Worm (Caenorhabditis elegans) whole organism, late embryonic: ENCODE data around the gene Y40H7A.4.

ENCODE experiments used
- K02D7.2 ChIP-seq: sonication (generic microtip); optimal IDR thresholded peaks from 2 replicates; lab custom pipeline; 2017; ENCODE audit warnings: mild to moderate bottlenecking, missing genetic modification characterization, missing compliant biosample characterization
- Y22D7AL.16 ChIP-seq: sonication (generic microtip); optimal IDR thresholded peaks from 2 replicates; lab custom pipeline; 2016; ENCODE audit warnings: missing genetic modification characterization, missing compliant biosample characterization
- ceh-14 ChIP-seq: sonication (generic microtip); optimal IDR thresholded peaks from 2 replicates; lab custom pipeline; 2016; ENCODE audit warnings: missing genotype, missing genetic modification characterization, missing compliant biosample characterization
- ceh-2 ChIP-seq: sonication (generic microtip); optimal IDR thresholded peaks from 2 replicates; lab custom pipeline; 2016; ENCODE audit warnings: missing genotype, missing genetic modification characterization, missing compliant biosample characterization
- ceh-30 ChIP-seq: fragments of 150-350 bp; optimal IDR thresholded peaks from 2 replicates; lab custom pipeline; 2014; ENCODE audit warnings: missing biosample characterization, missing genetic modification characterization
- ceh-31 ChIP-seq: sonication (generic microtip); optimal IDR thresholded peaks from 2 replicates; lab custom pipeline; 2016; ENCODE audit warnings: missing genetic modification characterization, missing compliant biosample characterization
- ceh-34 ChIP-seq: sonication (generic microtip); optimal IDR thresholded peaks from 2 replicates; lab custom pipeline; 2016; ENCODE audit warnings: mild to moderate bottlenecking, missing genetic modification characterization, missing compliant biosample characterization
- ceh-45 ChIP-seq: fragments of 200-800 bp; sonication (Bioruptor generic); IDR thresholded peaks from 2 replicates; pipeline ENCODE4 v1.3.6; 2022; ENCODE audit warnings: missing genetic modification reagents, missing genetic modification characterization, missing compliant biosample characterization
- dmd-4 ChIP-seq: sonication (generic microtip); optimal IDR thresholded peaks from 2 replicates; lab custom pipeline; 2016; ENCODE audit warnings: borderline replicate concordance, missing genetic modification characterization, missing compliant biosample characterization
- dve-1 ChIP-seq: sonication (generic microtip); optimal IDR thresholded peaks from 2 replicates; lab custom pipeline; 2017; ENCODE audit warnings: antibody characterized with exemption, mild to moderate bottlenecking, missing genetic modification characterization, missing compliant biosample characterization
- elt-2 ChIP-seq: sonication (generic microtip); optimal IDR thresholded peaks from 2 replicates; lab custom pipeline; 2016; ENCODE audit warnings: missing genetic modification reagents, missing genetic modification characterization, missing compliant biosample characterization
- ets-4 ChIP-seq: sonication (generic microtip); optimal IDR thresholded peaks from 2 replicates; lab custom pipeline; 2016; ENCODE audit warnings: missing genetic modification characterization, missing compliant biosample characterization
- fax-1 ChIP-seq: sonication (generic microtip); optimal IDR thresholded peaks from 2 replicates; lab custom pipeline; 2016; ENCODE audit warnings: missing genotype, missing genetic modification characterization, missing compliant biosample characterization
- gmeb-2 ChIP-seq: sonication (generic microtip); optimal IDR thresholded peaks from 2 replicates; lab custom pipeline; 2016; ENCODE audit warnings: missing genetic modification characterization, inconsistent platforms, missing compliant biosample characterization
- hlh-15 ChIP-seq: sonication (generic microtip); optimal IDR thresholded peaks from 2 replicates; lab custom pipeline; 2016; ENCODE audit warnings: missing genetic modification characterization, missing compliant biosample characterization
- hlh-30 ChIP-seq: sonication (generic microtip); optimal IDR thresholded peaks from 2 replicates; lab custom pipeline; 2017; ENCODE audit warnings: antibody characterized with exemption, missing genetic modification characterization, missing compliant biosample characterization; ENCODE audit not compliant: insufficient read depth
- lim-6 ChIP-seq: sonication (generic microtip); optimal IDR thresholded peaks from 2 replicates; lab custom pipeline; 2016; ENCODE audit warnings: missing genetic modification characterization, missing compliant biosample characterization
- lin-11 ChIP-seq: fragments of 200-800 bp; sonication (Bioruptor generic); optimal IDR thresholded peaks from 2 replicates; lab custom pipeline; 2018; ENCODE audit warnings: mild to moderate bottlenecking, missing genetic modification characterization, missing compliant biosample characterization
- madf-2 ChIP-seq: sonication (generic microtip); optimal IDR thresholded peaks from 2 replicates; lab custom pipeline; 2017; ENCODE audit warnings: missing genetic modification characterization, missing compliant biosample characterization
- mec-3 ChIP-seq: sonication (generic microtip); optimal IDR thresholded peaks from 2 replicates; lab custom pipeline; 2016; ENCODE audit warnings: borderline replicate concordance, missing genetic modification characterization, missing compliant biosample characterization
- nhr-11 ChIP-seq: fragments of 150-350 bp; optimal IDR thresholded peaks from 2 replicates; lab custom pipeline; 2014; ENCODE audit warnings: missing biosample characterization, missing genetic modification characterization
- odd-2 ChIP-seq: sonication (generic microtip); optimal IDR thresholded peaks from 2 replicates; lab custom pipeline; 2017; ENCODE audit warnings: antibody characterized with exemption, mild to moderate bottlenecking, missing genetic modification characterization, missing compliant biosample characterization
- pag-3 ChIP-seq: sonication (generic microtip); optimal IDR thresholded peaks from 2 replicates; lab custom pipeline; 2016; ENCODE audit warnings: missing compliant biosample characterization, missing genetic modification characterization, borderline replicate concordance
- pax-1 ChIP-seq: fragments of 150-350 bp; optimal IDR thresholded peaks from 2 replicates; lab custom pipeline; 2014; ENCODE audit warnings: missing biosample characterization, missing genetic modification characterization
- pha-4 ChIP-seq: fragments of 150-350 bp; optimal IDR thresholded peaks from 2 replicates; lab custom pipeline; 2018; ENCODE audit warnings: missing biosample characterization, missing genetic modification reagents, missing genetic modification characterization
- pqm-1 ChIP-seq: sonication (generic microtip); optimal IDR thresholded peaks from 2 replicates; lab custom pipeline; 2016; ENCODE audit warnings: missing genetic modification characterization, missing compliant biosample characterization
- rnt-1 ChIP-seq: sonication (generic microtip); optimal IDR thresholded peaks from 2 replicates; lab custom pipeline; 2016; ENCODE audit warnings: missing genetic modification characterization, missing compliant biosample characterization
- sox-2 ChIP-seq: fragments of 200-800 bp; sonication (Bioruptor generic); IDR thresholded peaks from 2 replicates; pipeline ENCODE4 v1.3.6; 2022; ENCODE audit warnings: missing genetic modification reagents, missing genetic modification characterization, missing compliant biosample characterization
- sox-4 ChIP-seq: sonication (generic microtip); optimal IDR thresholded peaks from 2 replicates; lab custom pipeline; 2017; ENCODE audit warnings: mild to moderate bottlenecking, missing genetic modification characterization, inconsistent platforms, missing compliant biosample characterization
- syd-9 ChIP-seq: sonication (generic microtip); optimal IDR thresholded peaks from 2 replicates; lab custom pipeline; 2016; ENCODE audit warnings: mild to moderate bottlenecking, missing genetic modification characterization, moderate library complexity, missing compliant biosample characterization
- tbx-7 ChIP-seq: sonication (generic microtip); optimal IDR thresholded peaks from 2 replicates; lab custom pipeline; 2016; ENCODE audit warnings: missing genotype, missing genetic modification characterization, missing compliant biosample characterization
- ttx-3 ChIP-seq: sonication (generic microtip); optimal IDR thresholded peaks from 2 replicates; lab custom pipeline; 2016; ENCODE audit warnings: missing genetic modification reagents, missing genetic modification characterization, missing compliant biosample characterization
- unc-55 ChIP-seq: sonication (generic microtip); optimal IDR thresholded peaks from 2 replicates; lab custom pipeline; 2017; ENCODE audit warnings: missing biosample characterization, missing genetic modification reagents, missing genetic modification characterization
- zip-5 ChIP-seq: sonication (generic microtip); optimal IDR thresholded peaks from 2 replicates; lab custom pipeline; 2016; ENCODE audit warnings: missing genetic modification characterization, missing compliant biosample characterization

The Y40H7A.4 gene

ce11 chrIV:15122882-15123281 lies 52.5 kb downstream of the Y40H7A.4 start, which contains the start of gene M199.7:
Gene M199.7 (plus strand): TSS chrIV:15123182.
- TF ChIP-seq K02D7.2 (no peak), dmd-4 (tag; lab: Kevin White, UChicago) (no peak), unc-55 (GFP tag; lab: Kevin White, UChicago) (no peak), odd-2 (tag; lab: Kevin White, UChicago) (no peak), zip-5 (tag; lab: Kevin White, UChicago) (no peak), madf-2 (tag; lab: Kevin White, UChicago) (no peak), ttx-3 (tag; lab: Kevin White, UChicago) (no peak), ceh-30 (tag; lab: Kevin White, UChicago) (no peak), ets-4 (tag; lab: Kevin White, UChicago) (no peak), ceh-2 (tag; lab: Kevin White, UChicago) (no peak), sox-4 (tag; lab: Kevin White, UChicago) (no peak), syd-9 (tag; lab: Kevin White, UChicago) (no peak), elt-2 (tag; lab: Kevin White, UChicago) (no peak), pqm-1 (tag; lab: Kevin White, UChicago) (no peak), mec-3 (no peak), ceh-14 (no peak), lim-6 (tag; lab: Kevin White, UChicago) (no peak), tbx-7 (no peak), hlh-30 (no peak)
- TF ChIP-seq, all 69 proteins: peak for 0

ce11 chrIV:15120746-15121145 lies 54.6 kb downstream of the Y40H7A.4 start, which contains the start of gene clec-189:
Gene clec-189 (plus strand): TSS chrIV:15120837.
- no peak for TF ChIP-seq ceh-34
- TF ChIP-seq zip-5 (tag; lab: Kevin White, UChicago) = no peak
- TF ChIP-seq lin-11 = no peak
- no peak for TF ChIP-seq Y22D7AL.16 (tag; lab: Kevin White, UChicago)
- TF ChIP-seq pag-3 (tag; lab: Kevin White, UChicago) = no peak
- no peak for TF ChIP-seq dmd-4 (tag; lab: Kevin White, UChicago)

- TF ChIP-seq fax-1 (no peak), Y22D7AL.16 (tag; lab: Kevin White, UChicago) (no peak), sox-4 (tag; lab: Kevin White, UChicago) (no peak), rnt-1 (tag; lab: Kevin White, UChicago) (no peak), pag-3 (tag; lab: Kevin White, UChicago) (no peak), nhr-11 (tag; lab: Kevin White, UChicago) (no peak), dmd-4 (tag; lab: Kevin White, UChicago) (no peak), sox-2 (GFP tag; lab: Robert Waterston, UW) (no peak), ceh-2 (tag; lab: Kevin White, UChicago) (no peak), K02D7.2 (no peak), ceh-31 (no peak), mec-3 (no peak), pax-1 (tag; lab: Kevin White, UChicago) (no peak), lim-6 (tag; lab: Kevin White, UChicago) (no peak), hlh-15 (no peak), dve-1 (tag; lab: Kevin White, UChicago) (no peak), gmeb-2 (tag; lab: Kevin White, UChicago) (no peak), ets-4 (tag; lab: Kevin White, UChicago) (no peak), pha-4 (tag; lab: Kevin White, UChicago) (no peak), ceh-45 (no peak)
These were observed 56.1 kb downstream of the Y40H7A.4 start for ce11 chrIV:15119268-15119667.

ce11 chrIV:15118390-15118789 lies 56.9 kb downstream of the Y40H7A.4 start, which contains the start of gene M199.136:
Gene M199.136 (plus strand): TSS chrIV:15118690.
- TF ChIP-seq odd-2 (tag; lab: Kevin White, UChicago) = no peak
- TF ChIP-seq nhr-11 (tag; lab: Kevin White, UChicago) = no peak
- TF ChIP-seq rnt-1 (tag; lab: Kevin White, UChicago) = no peak
